Fruit fly (Drosophila melanogaster) whole organism, embryonic: Measurements from ENCODE around the gene CG13931.

Experiments
- Ada2b ChIP-seq: fragments of 200-800 bp; sonication (Bioruptor generic); IDR thresholded peaks from 2 replicates; pipeline ENCODE4 v1.3.6; 2022; ENCODE audit warnings: missing biosample characterization, missing genetic modification characterization
- Awh ChIP-seq: fragments of 200-800 bp; sonication (Bioruptor generic); IDR thresholded peaks from 2 replicates; pipeline ENCODE4, ENCODE4 v1.3.6; 2022; ENCODE audit warnings: missing biosample characterization, missing genetic modification characterization
- B-H2 ChIP-seq: fragments of 200-800 bp; sonication (Bioruptor generic); optimal IDR thresholded peaks from 2 replicates; lab custom pipeline; 2018; ENCODE audit warnings: missing biosample characterization, mild to moderate bottlenecking, missing genetic modification characterization
- BtbVII ChIP-seq: fragments of 200-800 bp; sonication (Bioruptor generic); optimal IDR thresholded peaks from 3 replicates; lab custom pipeline; 2017; ENCODE audit warnings: missing biosample characterization, mild to moderate bottlenecking, missing genetic modification characterization
- CG10274 ChIP-seq: fragments of 200-800 bp; sonication (Bioruptor generic); optimal IDR thresholded peaks from 3 replicates; lab custom pipeline; 2017; ENCODE audit warnings: missing biosample characterization, mild to moderate bottlenecking, missing genetic modification characterization
- CG10366 ChIP-seq: fragments of 200-800 bp; sonication (Bioruptor generic); IDR thresholded peaks from 2 replicates; pipeline ENCODE4 v1.3.6; 2022; ENCODE audit warnings: missing biosample characterization, missing genetic modification characterization
- CG11560 ChIP-seq: fragments of 200-800 bp; sonication (Bioruptor generic); IDR thresholded peaks from 3 replicates; pipeline ENCODE4 v1.3.6; 2022; ENCODE audit warnings: missing biosample characterization, missing genetic modification characterization
- CG14050 ChIP-seq: fragments of 200-800 bp; sonication (Bioruptor generic); IDR thresholded peaks from 3 replicates; pipeline ENCODE4 v1.3.6; 2022; ENCODE audit warnings: missing biosample characterization, missing genetic modification characterization
- CG14860 ChIP-seq: fragments of 200-800 bp; sonication (Bioruptor generic); IDR thresholded peaks from 3 replicates; pipeline ENCODE4 v1.3.6; 2022; ENCODE audit warnings: missing biosample characterization, missing genetic modification characterization; ENCODE audit not compliant: partially characterized antibody
- CG15073 ChIP-seq: fragments of 200-800 bp; sonication (Bioruptor generic); optimal IDR thresholded peaks from 2 replicates; lab custom pipeline; 2016; ENCODE audit warnings: missing biosample characterization, missing genetic modification characterization
- CG1647 ChIP-seq: fragments of 200-800 bp; sonication (Bioruptor generic); optimal IDR thresholded peaks from 3 replicates; lab custom pipeline; 2016; ENCODE audit warnings: missing biosample characterization, missing genetic modification characterization
- CG17568 ChIP-seq: fragments of 200-800 bp; sonication (Bioruptor generic); optimal IDR thresholded peaks from 2 replicates; lab custom pipeline; 2018; ENCODE audit warnings: missing biosample characterization, mild to moderate bottlenecking, missing genetic modification characterization, moderate library complexity
- CG17802 ChIP-seq: fragments of 200-800 bp; sonication (Bioruptor generic); optimal IDR thresholded peaks from 2 replicates; lab custom pipeline; 2018; ENCODE audit warnings: missing biosample characterization, mild to moderate bottlenecking, missing genetic modification characterization, moderate library complexity
- CG17829 ChIP-seq: fragments of 200-800 bp; optimal IDR thresholded peaks from 2 replicates; lab custom pipeline; 2019; ENCODE audit warnings: missing biosample characterization, mild to moderate bottlenecking, missing genetic modification characterization, moderate library complexity
- CG18599 ChIP-seq: fragments of 200-800 bp; sonication (Bioruptor generic); optimal IDR thresholded peaks from 3 replicates; lab custom pipeline; 2017; ENCODE audit warnings: missing biosample characterization, missing genetic modification characterization, mild to moderate bottlenecking, moderate library complexity, missing genetic modification reagents
- CG30020 ChIP-seq: fragments of 200-800 bp; optimal IDR thresholded peaks from 2 replicates; lab custom pipeline; 2019; ENCODE audit warnings: missing biosample characterization, mild to moderate bottlenecking, missing genetic modification characterization, moderate library complexity
- CG32767 ChIP-seq: fragments of 200-800 bp; sonication (Bioruptor generic); IDR thresholded peaks from 2 replicates; pipeline ENCODE4 v1.3.6; 2022; ENCODE audit warnings: missing biosample characterization, missing genetic modification characterization
- CG33557 ChIP-seq: fragments of 200-800 bp; sonication (Bioruptor generic); optimal IDR thresholded peaks from 2 replicates; lab custom pipeline; 2019; ENCODE audit warnings: missing biosample characterization, mild to moderate bottlenecking, missing genetic modification characterization, moderate library complexity
- CG4360 ChIP-seq: fragments of 200-800 bp; sonication (Bioruptor generic); IDR thresholded peaks from 2 replicates; pipeline ENCODE4 v1.3.6; 2022; ENCODE audit warnings: missing biosample characterization, missing genetic modification characterization
- CG6254 ChIP-seq: fragments of 200-800 bp; sonication (Bioruptor generic); optimal IDR thresholded peaks from 3 replicates; lab custom pipeline; 2017; ENCODE audit warnings: mild to moderate bottlenecking, missing biosample characterization, missing genetic modification reagents, missing genetic modification characterization
- CG6272 ChIP-seq: fragments of 200-800 bp; sonication (Bioruptor generic); IDR thresholded peaks from 2 replicates; pipeline ENCODE4 v1.3.6; 2022; ENCODE audit warnings: missing biosample characterization, missing genetic modification characterization
- CG7786 ChIP-seq: fragments of 200-800 bp; sonication (Bioruptor generic); optimal IDR thresholded peaks from 2 replicates; lab custom pipeline; 2016; ENCODE audit warnings: missing biosample characterization, missing genetic modification characterization
- CG9609 ChIP-seq: fragments of 200-800 bp; sonication (Bioruptor generic); optimal IDR thresholded peaks from 3 replicates; lab custom pipeline; 2016; ENCODE audit warnings: missing biosample characterization, missing genetic modification characterization
- CG9817 ChIP-seq: fragments of 200-800 bp; sonication (Bioruptor generic); optimal IDR thresholded peaks from 2 replicates; lab custom pipeline; 2018; ENCODE audit warnings: missing biosample characterization, mild to moderate bottlenecking, missing genetic modification characterization, moderate library complexity
- Gug ChIP-seq: fragments of 200-800 bp; sonication (Bioruptor generic); IDR thresholded peaks from 4 replicates; pipeline ENCODE4 v1.3.6; 2022; ENCODE audit warnings: missing biosample characterization, missing genetic modification characterization
- HLH4C ChIP-seq: fragments of 200-800 bp; sonication (Bioruptor generic); IDR thresholded peaks from 3 replicates; pipeline ENCODE4 v1.3.6; 2022; ENCODE audit warnings: missing biosample characterization, missing genetic modification characterization; ENCODE audit not compliant: partially characterized antibody
- MBD-R2 ChIP-seq: fragments of 200-800 bp; sonication (Bioruptor generic); IDR thresholded peaks from 2 replicates; pipeline ENCODE4 v1.3.6; 2022; ENCODE audit warnings: missing biosample characterization, missing genetic modification characterization
- Max ChIP-seq: fragments of 200-800 bp; sonication (Bioruptor generic); optimal IDR thresholded peaks from 2 replicates; lab custom pipeline; 2016; ENCODE audit warnings: missing biosample characterization, mild to moderate bottlenecking, missing genetic modification characterization
- Med ChIP-seq: fragments of 200-800 bp; sonication (Bioruptor generic); peaks from one replicate; lab custom pipeline; 2016; ENCODE audit warnings: missing biosample characterization, missing genetic modification characterization, mild to moderate bottlenecking, inconsistent platforms, moderate library complexity
- NK7.1 ChIP-seq: fragments of 200-800 bp; sonication (Bioruptor generic); optimal IDR thresholded peaks from 3 replicates; lab custom pipeline; 2016; ENCODE audit warnings: missing biosample characterization, missing genetic modification characterization
- Nf-YA ChIP-seq: fragments of 200-800 bp; sonication (Bioruptor generic); IDR thresholded peaks from 2 replicates; pipeline ENCODE4 v1.3.6; 2022; ENCODE audit warnings: missing biosample characterization, missing genetic modification characterization
- bcd ChIP-seq: fragments of 200-800 bp; sonication (Bioruptor generic); optimal IDR thresholded peaks from 2 replicates; lab custom pipeline; 2017; ENCODE audit warnings: missing biosample characterization, mild to moderate bottlenecking, missing genetic modification characterization
- chm ChIP-seq: fragments of 200-800 bp; sonication (Bioruptor generic); IDR thresholded peaks from 2 replicates; pipeline ENCODE4 v1.3.6; 2022; ENCODE audit warnings: missing biosample characterization, missing genetic modification characterization
- cwo ChIP-seq: fragments of 200-800 bp; sonication (Bioruptor generic); optimal IDR thresholded peaks from 3 replicates; lab custom pipeline; 2017; ENCODE audit warnings: missing biosample characterization, missing genetic modification characterization, mild to moderate bottlenecking, moderate library complexity, missing genetic modification reagents
- da ChIP-seq: fragments of 200-800 bp; sonication (Bioruptor generic); optimal IDR thresholded peaks from 2 replicates; lab custom pipeline; 2016; ENCODE audit warnings: missing biosample characterization, missing genetic modification characterization
- dan ChIP-seq: fragments of 200-800 bp; sonication (Bioruptor generic); IDR thresholded peaks from 2 replicates; pipeline ENCODE4 v1.3.6; 2022; ENCODE audit warnings: missing biosample characterization, missing genetic modification characterization
- en ChIP-seq: fragments of 200-800 bp; sonication (Bioruptor generic); optimal IDR thresholded peaks from 2 replicates; lab custom pipeline; 2016; ENCODE audit warnings: missing biosample characterization, missing genetic modification characterization
- esg ChIP-seq: fragments of 200-800 bp; sonication (Bioruptor generic); conservative IDR thresholded peaks from 2 replicates; pipeline ENCODE4 v1.3.6; 2022; ENCODE audit warnings: missing biosample characterization, missing genetic modification characterization
- eyg ChIP-seq: fragments of 200-800 bp; sonication (Bioruptor generic); optimal IDR thresholded peaks from 3 replicates; lab custom pipeline; 2016; ENCODE audit warnings: missing biosample characterization, missing genetic modification characterization
- fd96Cb ChIP-seq: fragments of 200-800 bp; sonication (Bioruptor generic); optimal IDR thresholded peaks from 2 replicates; lab custom pipeline; 2018; ENCODE audit warnings: missing biosample characterization, mild to moderate bottlenecking, missing genetic modification characterization, moderate library complexity
- hbn ChIP-seq: fragments of 200-800 bp; sonication (Bioruptor generic); IDR thresholded peaks from 2 replicates; pipeline ENCODE4 v1.3.6; 2022; ENCODE audit warnings: missing biosample characterization, missing genetic modification characterization; ENCODE audit not compliant: partially characterized antibody
- her ChIP-seq: fragments of 200-800 bp; sonication (Bioruptor generic); optimal IDR thresholded peaks from 2 replicates; lab custom pipeline; 2016; ENCODE audit warnings: missing biosample characterization, missing genetic modification characterization
- jigr1 ChIP-seq: fragments of 200-800 bp; sonication (Bioruptor generic); IDR thresholded peaks from 3 replicates; pipeline ENCODE4 v1.3.6; 2022; ENCODE audit warnings: missing biosample characterization, missing genetic modification characterization
- lmd ChIP-seq: fragments of 200-800 bp; sonication (Bioruptor generic); IDR thresholded peaks from 2 replicates; pipeline ENCODE4 v1.3.6; 2022; ENCODE audit warnings: missing biosample characterization, missing genetic modification characterization
- lov ChIP-seq, 2 experiments: fragments of 200-800 bp in 1 of 2; fragments of >200 bp in 1 of 2; sonication (Bioruptor generic) in 1 of 2; IDR thresholded peaks in 1 of 2; optimal IDR thresholded peaks in 1 of 2; 2 replicates in 1 of 2; 3 replicates in 1 of 2; pipeline versions ENCODE4 v1.3.6 to Lab custom; 2017 to 2022; ENCODE audit warnings: missing biosample characterization in 1 of 2, missing genetic modification characterization in 1 of 2
- sc ChIP-seq, 3 experiments: fragments of >200 bp in 2 of 3; fragments of 200-800 bp in 1 of 3; sonication (Bioruptor generic) in 1 of 3; optimal IDR thresholded peaks; 2 replicates in 2 of 3; 3 replicates in 1 of 3; lab custom pipeline; 2017; ENCODE audit warnings: mild to moderate bottlenecking in 1 of 3, missing biosample characterization in 1 of 3, missing genetic modification characterization in 1 of 3, missing genetic modification reagents in 1 of 3
- stc ChIP-seq: fragments of 200-800 bp; sonication (Bioruptor generic); IDR thresholded peaks from 2 replicates; pipeline ENCODE4 v1.3.6; 2022; ENCODE audit warnings: missing biosample characterization, missing genetic modification characterization
- sug ChIP-seq: fragments of 200-800 bp; optimal IDR thresholded peaks from 2 replicates; lab custom pipeline; 2019; ENCODE audit warnings: missing biosample characterization, mild to moderate bottlenecking, missing genetic modification characterization, moderate library complexity
- tio ChIP-seq: fragments of 200-800 bp; sonication (Bioruptor generic); optimal IDR thresholded peaks from 2 replicates; lab custom pipeline; 2017; ENCODE audit warnings: missing biosample characterization, missing genetic modification characterization, inconsistent platforms

CG13931 gene

dm6 chr3L:1690727-1691413 lies 11.3 kb downstream of the CG13931 start (continued):
- TF ChIP-seq B-H2 (GFP tag; lab: Kevin White, UChicago) (no peak), sug (tag; lab: Kevin White, UChicago) (no peak), CG33557 (peak; percentile 9), da (GFP tag; lab: Kevin White, UChicago) (no peak), CG18599 (peak; percentile 45), HLH4C (no peak), lmd (GFP tag; lab: Robert Waterston, UW) (peak; percentile 30; the same call in 1 of the 2 replicates), CG17568 (GFP tag; lab: Kevin White, UChicago) (no peak), jigr1 (GFP tag; lab: Robert Waterston, UW) (no peak), CG14860 (GFP tag; lab: Robert Waterston, UW) (no peak), CG9817 (no peak), CG6272 (GFP tag; lab: Robert Waterston, UW) (no peak), Gug (0 out of 4 replicates have a peak, but pooled peaks have one; percentile 11), CG32767 (no peak), CG10366 (GFP tag; lab: Robert Waterston, UW) (no peak), CG17829 (peak; percentile 20), sc (optimal IDR thresholded peaks at IDR 0.05; lab: Kevin White, UChicago) (no peak), sc (GFP tag; optimal IDR thresholded peaks at IDR 0.05; lab: Kevin White, UChicago) (peak; percentile 46), en (no peak), CG17802 (no peak), CG1647 (GFP tag; lab: Kevin White, UChicago) (no peak), CG10274 (no peak), CG6254 (GFP tag; lab: Kevin White, UChicago) (peak; percentile 37), eyg (GFP tag; lab: Kevin White, UChicago) (no peak), stc (GFP tag; lab: Robert Waterston, UW) (no peak), CG11560 (tag; lab: Robert Waterston, UW) (no peak), tio (peak; percentile 20), NK7.1 (GFP tag; lab: Kevin White, UChicago) (no peak), fd96Cb (peak; percentile 49), CG15073 (GFP tag; lab: Kevin White, UChicago) (no peak), CG9609 (no peak), lov (optimal IDR thresholded peaks at IDR 0.05; lab: Kevin White, UChicago) (no peak), lov (GFP tag; IDR thresholded peaks at IDR 0.05; lab: Robert Waterston, UW) (no peak), her (no peak), bcd (peak; percentile 12), Ada2b (GFP tag; lab: Robert Waterston, UW) (no peak), CG30020 (no peak), MBD-R2 (GFP tag; lab: Robert Waterston, UW) (no peak), esg (GFP tag; lab: Robert Waterston, UW) (no peak), CG14050 (GFP tag; lab: Robert Waterston, UW) (no peak), CG7786 (GFP tag; lab: Kevin White, UChicago) (no peak), cwo (no peak), Max (GFP tag; lab: Kevin White, UChicago) (no peak), BtbVII (GFP tag; lab: Kevin White, UChicago) (peak; percentile 23), Med (GFP tag; lab: Kevin White, UChicago) (peak; percentile 76), Nf-YA (GFP tag; lab: Robert Waterston, UW) (no peak), chm (GFP tag; lab: Robert Waterston, UW) (peak; percentile 10; the same call in 1 of the 2 replicates), Awh (GFP tag; lab: Robert Waterston, UW) (peak; percentile 33; the same call in 1 of the 2 replicates), dan (no peak), hbn (GFP tag; lab: Robert Waterston, UW) (no peak), CG4360 (GFP tag; lab: Robert Waterston, UW) (no peak)
